Worm (Caenorhabditis elegans): ENCODE data around the gene clec-241.

The clec-241 gene

ce11 chrV:16991734-16992133 is 21.4 kb downstream of the clec-241 start, which contains the start of gene srz-95:
Gene srz-95 (plus strand): TSS chrV:16992034.
- TF ChIP-seq nhr-19 (GFP tag; conservative IDR thresholded peaks at IDR 0.05): no peak
- TF ChIP-seq ama-1 (optimal IDR thresholded peaks at IDR 0.05): no peak
- no peak for TF ChIP-seq lin-15B (tag; optimal IDR thresholded peaks at IDR 0.05)
- TF ChIP-seq nhr-12 (tag; optimal IDR thresholded peaks at IDR 0.05): no peak
- TF ChIP-seq ztf-11 (tag; optimal IDR thresholded peaks at IDR 0.05): no peak
- TF ChIP-seq zag-1 (tag; optimal IDR thresholded peaks at IDR 0.05): no peak
- TF ChIP-seq nhr-47 (tag; optimal IDR thresholded peaks at IDR 0.05): no peak
- no peak for TF ChIP-seq grh-1 (GFP tag; IDR thresholded peaks at IDR 0.05)
- TF ChIP-seq vab-15 (tag; optimal IDR thresholded peaks at IDR 0.05): no peak
- no peak for TF ChIP-seq efl-3 (GFP tag; optimal IDR thresholded peaks at IDR 0.05)
- TF ChIP-seq aha-1 (tag; optimal IDR thresholded peaks at IDR 0.05): no peak
- TF ChIP-seq lin-39 (tag; optimal IDR thresholded peaks at IDR 0.05): no peak
- TF ChIP-seq C16A3.4 (tag; optimal IDR thresholded peaks at IDR 0.05): no peak

- TF ChIP-seq C16A3.4 (tag; optimal IDR thresholded peaks at IDR 0.05) (no peak), skn-1 (tag; optimal IDR thresholded peaks at IDR 0.05) (no peak), nhr-76 (tag; optimal IDR thresholded peaks at IDR 0.05) (no peak), dpl-1 (GFP tag; optimal IDR thresholded peaks at IDR 0.05) (no peak), pax-3 (tag; optimal IDR thresholded peaks at IDR 0.05) (no peak), nhr-84 (tag; optimal IDR thresholded peaks at IDR 0.05) (no peak), xbp-1 (tag; optimal IDR thresholded peaks at IDR 0.05) (no peak), grh-1 (GFP tag; IDR thresholded peaks at IDR 0.05) (no peak), hpl-2 (GFP tag; optimal IDR thresholded peaks at IDR 0.05) (no peak), pqm-1 (tag; optimal IDR thresholded peaks at IDR 0.05) (no peak)
Observed at ce11 chrV:16988614-16989013, 24.5 kb downstream of the clec-241 start, which contains the start of gene Y102A5C.27. Gene Y102A5C.27 (minus strand): TSS chrV:16988714.

- TF ChIP-seq lir-3 (tag; optimal IDR thresholded peaks at IDR 0.05; ENCODE audit: poor library complexity): no peak
- TF ChIP-seq blmp-1 (tag; optimal IDR thresholded peaks at IDR 0.05): no peak
- no peak for TF ChIP-seq nhr-85 (tag)
- TF ChIP-seq snpc-4 (tag; optimal IDR thresholded peaks at IDR 0.05): no peak
- TF ChIP-seq xbp-1 (tag; optimal IDR thresholded peaks at IDR 0.05): no peak
- no peak for TF ChIP-seq nhr-47 (tag; optimal IDR thresholded peaks at IDR 0.05)
- TF ChIP-seq mdl-1 (tag; optimal IDR thresholded peaks at IDR 0.05): no peak
- no peak for TF ChIP-seq elt-2 (tag; optimal IDR thresholded peaks at IDR 0.05)
- no peak for TF ChIP-seq snu-23 (GFP tag; optimal IDR thresholded peaks at IDR 0.05)
- TF ChIP-seq elt-3 (tag; optimal IDR thresholded peaks at IDR 0.05): no peak
- TF ChIP-seq unc-130 (tag; optimal IDR thresholded peaks at IDR 0.05): no peak
Observed at ce11 chrV:16987783-16988182, 25.3 kb downstream of the clec-241 start.

- no peak for TF ChIP-seq ceh-88 (GFP tag; IDR thresholded peaks at IDR 0.05)
- no peak for TF ChIP-seq nhr-28 (tag; optimal IDR thresholded peaks at IDR 0.05)
- no peak for TF ChIP-seq C34B4.2 (tag; optimal IDR thresholded peaks at IDR 0.05)
- TF ChIP-seq vab-15 (tag; optimal IDR thresholded peaks at IDR 0.05): no peak
- TF ChIP-seq grh-1 (GFP tag; IDR thresholded peaks at IDR 0.05): no peak
- no peak for TF ChIP-seq elt-3 (tag; optimal IDR thresholded peaks at IDR 0.05)
- TF ChIP-seq ama-1 (optimal IDR thresholded peaks at IDR 0.05): no peak
- TF ChIP-seq nhr-71 (tag; optimal IDR thresholded peaks at IDR 0.05): no peak
- no peak for TF ChIP-seq alr-1 (tag; optimal IDR thresholded peaks at IDR 0.05; ENCODE audit: borderline replicate concordance)
- no peak for TF ChIP-seq tlp-1 (tag; optimal IDR thresholded peaks at IDR 0.05)
- TF ChIP-seq Y116A8C.19 (tag; optimal IDR thresholded peaks at IDR 0.05; ENCODE audit: borderline replicate concordance): no peak
- no peak for TF ChIP-seq skn-1 (tag; optimal IDR thresholded peaks at IDR 0.05)
- no peak for TF ChIP-seq ets-5 (GFP tag; IDR thresholded peaks at IDR 0.05)
- TF ChIP-seq ces-1 (GFP tag; optimal IDR thresholded peaks at IDR 0.05): no peak
- no peak for TF ChIP-seq tbx-2 (tag; optimal IDR thresholded peaks at IDR 0.05)
Observed at ce11 chrV:16987035-16987434, 26.1 kb downstream of the clec-241 start, which contains the start of gene Y102A5C.40. Gene Y102A5C.40 (minus strand): TSS chrV:16987135.
